Worm (Caenorhabditis elegans): Measurements from ENCODE around the gene sar-1.

sar-1 gene

ce11 chrIV:4469770-4470709 lies 43.1 kb downstream of the sar-1 start (continued):
- peak; percentile 29 for TF ChIP-seq sem-4 (tag; optimal IDR thresholded peaks at IDR 0.05)
- no peak for TF ChIP-seq elt-3 (tag; optimal IDR thresholded peaks at IDR 0.05)

- peak; percentile 11 for TF ChIP-seq Y55F3AM.14 (GFP tag; optimal IDR thresholded peaks at IDR 0.05)
- peak; percentile 59 for TF ChIP-seq ama-1 (optimal IDR thresholded peaks at IDR 0.05)
- TF ChIP-seq lin-11 (tag; optimal IDR thresholded peaks at IDR 0.05): no peak
- no peak for TF ChIP-seq ztf-1 (GFP tag; conservative IDR thresholded peaks at IDR 0.05)
- no peak for TF ChIP-seq mbf-1 (tag; optimal IDR thresholded peaks at IDR 0.05)
- TF ChIP-seq nhr-10 (tag; optimal IDR thresholded peaks at IDR 0.05): no peak
- no peak for TF ChIP-seq alr-1 (tag; optimal IDR thresholded peaks at IDR 0.05)
These were observed 44.1 kb downstream of the sar-1 start for ce11 chrIV:4469055-4469454.

ce11 chrIV:4468046-4468727 lies 44.9 kb downstream of the sar-1 start:
- TF ChIP-seq Y55F3AM.14 (GFP tag; optimal IDR thresholded peaks at IDR 0.05) (peak; percentile 54), lin-13 (GFP tag; optimal IDR thresholded peaks at IDR 0.05) (peak; percentile 47), mdl-1 (tag; optimal IDR thresholded peaks at IDR 0.05) (no peak), elt-3 (tag; optimal IDR thresholded peaks at IDR 0.05) (no peak), lsy-2 (tag; optimal IDR thresholded peaks at IDR 0.05) (peak in 1 of 2 experiments; percentile 37), nhr-77 (tag; optimal IDR thresholded peaks at IDR 0.05) (no peak), mbf-1 (tag; optimal IDR thresholded peaks at IDR 0.05) (no peak), lin-11 (tag; optimal IDR thresholded peaks at IDR 0.05) (no peak), R02D3.7 (tag; optimal IDR thresholded peaks at IDR 0.05) (no peak), blmp-1 (tag; optimal IDR thresholded peaks at IDR 0.05; ENCODE audit: insufficient read depth) (no peak), peb-1 (tag; optimal IDR thresholded peaks at IDR 0.05) (no peak), unc-55 (GFP tag; optimal IDR thresholded peaks at IDR 0.05) (no peak), nhr-6 (tag; optimal IDR thresholded peaks at IDR 0.05) (no peak), C34F6.9 (tag; optimal IDR thresholded peaks at IDR 0.05) (peak; percentile 27), ztf-1 (GFP tag; conservative IDR thresholded peaks at IDR 0.05) (no peak), ztf-4 (tag; optimal IDR thresholded peaks at IDR 0.05) (peak; percentile 2), elt-1 (tag; optimal IDR thresholded peaks at IDR 0.05) (no peak), gmeb-1 (tag; optimal IDR thresholded peaks at IDR 0.05) (no peak), unc-62 (GFP tag; optimal IDR thresholded peaks at IDR 0.05) (no peak), snpc-4 (tag; optimal IDR thresholded peaks at IDR 0.05) (no peak), ztf-11 (tag; optimal IDR thresholded peaks at IDR 0.05) (no peak), crh-2 (tag; optimal IDR thresholded peaks at IDR 0.05) (peak; percentile 16), skn-1 (tag; optimal IDR thresholded peaks at IDR 0.05) (no peak), egl-27 (tag; optimal IDR thresholded peaks at IDR 0.05) (no peak), ceh-16 (tag; optimal IDR thresholded peaks at IDR 0.05) (no peak), aly-2 (tag; optimal IDR thresholded peaks at IDR 0.05) (no peak), nhr-25 (tag; optimal IDR thresholded peaks at IDR 0.05) (no peak), nhr-12 (tag; optimal IDR thresholded peaks at IDR 0.05) (no peak), nhr-21 (tag; optimal IDR thresholded peaks at IDR 0.05) (peak; percentile 48), F13H6.1 (tag; optimal IDR thresholded peaks at IDR 0.05) (no peak), sma-3 (GFP tag; optimal IDR thresholded peaks at IDR 0.05) (no peak), nhr-10 (tag; optimal IDR thresholded peaks at IDR 0.05) (no peak), fos-1 (tag; optimal IDR thresholded peaks at IDR 0.05) (no peak), nhr-11 (tag; optimal IDR thresholded peaks at IDR 0.05) (no peak), dmd-4 (tag; optimal IDR thresholded peaks at IDR 0.05) (no peak), unc-39 (tag; optimal IDR thresholded peaks at IDR 0.05) (no peak), alr-1 (tag; optimal IDR thresholded peaks at IDR 0.05) (no peak), zag-1 (tag; optimal IDR thresholded peaks at IDR 0.05) (no peak), sma-9 (GFP tag; optimal IDR thresholded peaks at IDR 0.05) (no peak), sma-9 (tag; optimal IDR thresholded peaks at IDR 0.05) (no peak), ZK546.5 (tag; optimal IDR thresholded peaks at IDR 0.05) (no peak), mab-5 (tag; optimal IDR thresholded peaks at IDR 0.05) (no peak), ama-1 (optimal IDR thresholded peaks at IDR 0.05) (peak; percentile 97), nhr-23 (tag; optimal IDR thresholded peaks at IDR 0.05) (no peak), nhr-237 (tag; optimal IDR thresholded peaks at IDR 0.05) (no peak), sem-4 (tag; optimal IDR thresholded peaks at IDR 0.05) (peak; percentile 36), ceh-82 (tag; optimal IDR thresholded peaks at IDR 0.05) (no peak)
